Worm (Caenorhabditis elegans): ENCODE results near the gene chmp-7.

chmp-7 gene

DNA sequence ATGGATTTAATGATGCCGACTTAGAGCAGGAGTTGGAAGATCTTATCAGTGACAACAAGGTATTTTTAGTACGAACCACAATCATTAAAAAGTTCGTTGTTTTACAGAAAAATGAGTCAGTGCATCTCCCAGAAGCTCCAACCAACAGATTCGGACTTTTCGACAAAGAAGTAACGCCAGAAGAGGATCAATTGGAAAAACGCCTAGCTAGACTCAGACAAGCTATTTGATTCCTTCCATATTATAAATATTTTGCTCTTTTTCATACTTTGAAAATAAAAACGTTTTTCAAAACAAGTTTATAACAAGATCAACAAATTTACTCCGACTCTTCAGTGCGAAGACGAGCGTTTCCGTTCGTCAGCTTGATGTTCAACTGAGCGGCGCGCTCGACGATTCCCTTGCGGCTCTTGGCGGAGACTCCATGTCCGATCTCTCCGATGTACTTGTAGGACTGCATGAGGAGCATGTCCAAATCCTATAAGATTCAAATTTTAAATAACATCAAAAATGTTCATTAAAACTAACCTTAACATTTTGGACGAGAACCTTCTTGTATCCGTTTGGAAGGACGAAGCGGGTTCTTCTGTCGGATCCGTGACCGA, 1.5 kb downstream of the chmp-7 start (continued):
- TF ChIP-seq D2030.7 (GFP tag; IDR thresholded peaks at IDR 0.05): peak; percentile 60; the same call in 1 of the 2 replicates
- no peak for TF ChIP-seq tbx-9 (tag; optimal IDR thresholded peaks at IDR 0.05; ENCODE audit: borderline replicate concordance)
- TF ChIP-seq madf-3 (GFP tag; IDR thresholded peaks at IDR 0.05): peak; percentile 77; the same call in 1 of the 2 replicates
- peak; percentile 32 for TF ChIP-seq somi-1 (GFP tag; optimal IDR thresholded peaks at IDR 0.05)
- TF ChIP-seq repo-1 (tag; optimal IDR thresholded peaks at IDR 0.05): peak; percentile 7
- 0 out of 2 replicates have a peak, but pooled peaks have one; percentile 27 for TF ChIP-seq ceh-40 (GFP tag; IDR thresholded peaks at IDR 0.05)
- peak; percentile 41; the same call in 1 of the 2 replicates for TF ChIP-seq hmg-1.2 (GFP tag; IDR thresholded peaks at IDR 0.05)
- peak; percentile 37 for TF ChIP-seq xnd-1 (tag; optimal IDR thresholded peaks at IDR 0.05)
- TF ChIP-seq F52B5.7 (tag; optimal IDR thresholded peaks at IDR 0.05): peak; percentile 65
- TF ChIP-seq lag-1 (GFP tag; IDR thresholded peaks at IDR 0.05): no peak
- TF ChIP-seq lin-26 (GFP tag; IDR thresholded peaks at IDR 0.05): peak; percentile 87
- peak; percentile 81 for TF ChIP-seq athp-1 (tag; optimal IDR thresholded peaks at IDR 0.05)
- TF ChIP-seq C06A6.2 (GFP tag; conservative IDR thresholded peaks at IDR 0.05): no peak
- TF ChIP-seq ceh-58 (GFP tag; IDR thresholded peaks at IDR 0.05): 0 out of 2 replicates have a peak, but pooled peaks have one; percentile 18
- TF ChIP-seq attf-3 (GFP tag; conservative IDR thresholded peaks at IDR 0.05): no peak
- TF ChIP-seq hrde-1 (tag; optimal IDR thresholded peaks at IDR 0.05; ENCODE audit: borderline replicate concordance): peak; percentile 94
- peak; percentile 36 for TF ChIP-seq him-1 (tag; optimal IDR thresholded peaks at IDR 0.05)
- no peak for TF ChIP-seq nhr-80 (tag; optimal IDR thresholded peaks at IDR 0.05)
- TF ChIP-seq zfh-2 (GFP tag; conservative IDR thresholded peaks at IDR 0.05): peak; percentile 42; the same call in 1 of the 2 replicates
- no peak for TF ChIP-seq F10E7.11 (tag; optimal IDR thresholded peaks at IDR 0.05)
- peak; percentile 20 for TF ChIP-seq mes-4 (tag; optimal IDR thresholded peaks at IDR 0.05)
- TF ChIP-seq pbrm-1 (GFP tag; IDR thresholded peaks at IDR 0.05): peak; percentile 80; the same call in 1 of the 2 replicates
- TF ChIP-seq mcd-1 (GFP tag; IDR thresholded peaks at IDR 0.05): peak; percentile 43
- TF ChIP-seq F49E8.2 (tag; optimal IDR thresholded peaks at IDR 0.05; ENCODE audit: insufficient read depth): peak; percentile 87
- no peak for TF ChIP-seq chd-7 (tag; optimal IDR thresholded peaks at IDR 0.05)
- TF ChIP-seq nfyb-1 (GFP tag; IDR thresholded peaks at IDR 0.05): peak; percentile 71
- peak; percentile 87 for TF ChIP-seq ekl-4 (GFP tag; IDR thresholded peaks at IDR 0.05)
- TF ChIP-seq madf-8 (GFP tag; conservative IDR thresholded peaks at IDR 0.05): 0 out of 2 replicates have a peak, but pooled peaks have one; percentile 20
- peak; percentile 72 for TF ChIP-seq C17E4.6 (GFP tag; IDR thresholded peaks at IDR 0.05)
- peak; percentile 84 for TF ChIP-seq rcor-1 (GFP tag; IDR thresholded peaks at IDR 0.05)
- peak; percentile 29 for TF ChIP-seq nhr-90 (tag; optimal IDR thresholded peaks at IDR 0.05)
- no peak for TF ChIP-seq unc-62 (GFP tag; optimal IDR thresholded peaks at IDR 0.05)
- TF ChIP-seq atf-7 (tag; optimal IDR thresholded peaks at IDR 0.05): no peak
- TF ChIP-seq aptf-3 (GFP tag; IDR thresholded peaks at IDR 0.05): no peak
- peak; percentile 82 for TF ChIP-seq madf-6 (GFP tag; IDR thresholded peaks at IDR 0.05)
- peak; percentile 57 for TF ChIP-seq lsl-1 (GFP tag; optimal IDR thresholded peaks at IDR 0.05)
- peak; percentile 74 for TF ChIP-seq snpc-1.3 (tag; optimal IDR thresholded peaks at IDR 0.05; ENCODE audit: insufficient read depth)
- no peak for TF ChIP-seq hlh-26 (GFP tag; conservative IDR thresholded peaks at IDR 0.05)
- TF ChIP-seq F39B2.1 (GFP tag; IDR thresholded peaks at IDR 0.05): peak; percentile 79; the same call in 1 of the 2 replicates
- TF ChIP-seq Y53F4B.3 (GFP tag; IDR thresholded peaks at IDR 0.05): no peak
- no peak for TF ChIP-seq ztf-6 (GFP tag; IDR thresholded peaks at IDR 0.05)
- no peak for TF ChIP-seq ceh-27 (GFP tag; optimal IDR thresholded peaks at IDR 0.05)
- TF ChIP-seq hsf-1 (GFP tag; IDR thresholded peaks at IDR 0.05): peak; percentile 79
- TF ChIP-seq snpc-4 (GFP tag; optimal IDR thresholded peaks at IDR 0.05): peak; percentile 41
- peak in 2 of 4 experiments; percentile 24 to 57 for TF ChIP-seq snpc-4 (tag; optimal IDR thresholded peaks at IDR 0.05)
- no peak for TF ChIP-seq F57C9.4 (tag; optimal IDR thresholded peaks at IDR 0.05)
- no peak for TF ChIP-seq akir-1 (GFP tag; optimal IDR thresholded peaks at IDR 0.05)
